Worm (Caenorhabditis elegans) whole organism, L3 larva: Measurements from ENCODE around the gene F55A4.7.
A peak's percentile ranks its signal among the peaks of the same experiment; 100 is the strongest.

ENCODE experiments used
- R02D3.7 ChIP-seq: fragments of 150-350 bp; optimal IDR thresholded peaks from 2 replicates; lab custom pipeline; 2014; ENCODE audit warnings: missing biosample characterization, missing genetic modification characterization
- aly-2 ChIP-seq: fragments of 150-350 bp; optimal IDR thresholded peaks from 2 replicates; lab custom pipeline; 2014; ENCODE audit warnings: missing biosample characterization, missing genetic modification characterization
- ama-1 ChIP-seq: fragments of 150-350 bp; optimal IDR thresholded peaks from 2 replicates; lab custom pipeline; 2018
- ceh-28 ChIP-seq: fragments of 150-350 bp; optimal IDR thresholded peaks from 2 replicates; lab custom pipeline; 2014; ENCODE audit warnings: missing biosample characterization, missing genetic modification reagents, missing genetic modification characterization
- ceh-82 ChIP-seq: fragments of 150-350 bp; optimal IDR thresholded peaks from 2 replicates; lab custom pipeline; 2014; ENCODE audit warnings: missing biosample characterization, missing genetic modification characterization
- daf-12 ChIP-seq: fragments of 150-350 bp; optimal IDR thresholded peaks from 2 replicates; lab custom pipeline; 2014; ENCODE audit warnings: missing biosample characterization, missing genetic modification reagents, missing genetic modification characterization
- egl-27 ChIP-seq: sonication (generic microtip); optimal IDR thresholded peaks from 4 replicates; lab custom pipeline; 2017; ENCODE audit warnings: missing biosample characterization, missing genetic modification reagents, missing genetic modification characterization
- egl-5 ChIP-seq: fragments of 150-350 bp; optimal IDR thresholded peaks from 2 replicates; lab custom pipeline; 2017; ENCODE audit warnings: missing biosample characterization, missing genetic modification reagents, missing genetic modification characterization, inconsistent platforms
- elt-1 ChIP-seq: fragments of 150-350 bp; optimal IDR thresholded peaks from 2 replicates; lab custom pipeline; 2014; ENCODE audit warnings: missing biosample characterization, missing genetic modification characterization
- elt-2 ChIP-seq: sonication (generic microtip); optimal IDR thresholded peaks from 2 replicates; lab custom pipeline; 2016; ENCODE audit warnings: missing genetic modification reagents, mild to moderate bottlenecking, missing genetic modification characterization, missing compliant biosample characterization
- elt-3 ChIP-seq, 3 experiments: fragments of 150-350 bp in 1 of 3; sonication (generic microtip) in 2 of 3; optimal IDR thresholded peaks; 2 replicates in 2 of 3; 4 replicates in 1 of 3; lab custom pipeline; 2014 to 2017; ENCODE audit warnings: missing biosample characterization in 3 of 3, missing genetic modification characterization in 3 of 3
- eor-1 ChIP-seq, 2 experiments: fragments of 150-350 bp; optimal IDR thresholded peaks; 2 replicates each; lab custom pipeline; 2014 to 2018; ENCODE audit warnings: missing biosample characterization in 2 of 2, missing genetic modification characterization in 2 of 2
- fkh-2 ChIP-seq: fragments of 150-350 bp; optimal IDR thresholded peaks from 2 replicates; lab custom pipeline; 2014; ENCODE audit warnings: missing biosample characterization, missing genetic modification reagents, missing genetic modification characterization
- fos-1 ChIP-seq: fragments of 150-350 bp; optimal IDR thresholded peaks from 2 replicates; lab custom pipeline; 2014; ENCODE audit warnings: missing biosample characterization, missing genetic modification characterization
- lin-15B ChIP-seq: fragments of 150-350 bp; optimal IDR thresholded peaks from 2 replicates; lab custom pipeline; 2014; ENCODE audit warnings: missing biosample characterization, missing genetic modification characterization
- lin-39 ChIP-seq: fragments of 150-350 bp; optimal IDR thresholded peaks from 2 replicates; lab custom pipeline; 2018; ENCODE audit warnings: missing biosample characterization, missing genetic modification reagents, missing genetic modification characterization
- mdl-1 ChIP-seq: fragments of 150-350 bp; optimal IDR thresholded peaks from 2 replicates; lab custom pipeline; 2014; ENCODE audit warnings: missing biosample characterization, missing genetic modification characterization
- nfya-1 ChIP-seq: sonication (generic microtip); optimal IDR thresholded peaks from 2 replicates; lab custom pipeline; 2017; ENCODE audit warnings: missing genetic modification characterization, mild to moderate bottlenecking, missing compliant biosample characterization, antibody characterized with exemption, moderate library complexity; ENCODE audit not compliant: insufficient read depth
- nhr-12 ChIP-seq: fragments of 150-350 bp; optimal IDR thresholded peaks from 2 replicates; lab custom pipeline; 2014; ENCODE audit warnings: missing biosample characterization, missing genetic modification characterization
- nhr-23 ChIP-seq: fragments of 150-350 bp; optimal IDR thresholded peaks from 2 replicates; lab custom pipeline; 2014; ENCODE audit warnings: missing biosample characterization, missing genetic modification reagents, missing genetic modification characterization
- nhr-25 ChIP-seq: sonication (generic microtip); optimal IDR thresholded peaks from 2 replicates; lab custom pipeline; 2017; ENCODE audit warnings: missing biosample characterization, missing genetic modification characterization
- nhr-28 ChIP-seq: fragments of 150-350 bp; optimal IDR thresholded peaks from 2 replicates; lab custom pipeline; 2014; ENCODE audit warnings: missing biosample characterization, missing genetic modification characterization
- nhr-43 ChIP-seq: sonication (generic microtip); optimal IDR thresholded peaks from 2 replicates; lab custom pipeline; 2016; ENCODE audit warnings: mild to moderate bottlenecking, missing genetic modification characterization, missing compliant biosample characterization; ENCODE audit not compliant: poor library complexity, severe bottlenecking
- nhr-76 ChIP-seq: fragments of 150-350 bp; sonication (generic microtip); optimal IDR thresholded peaks from 5 replicates; lab custom pipeline; 2014; ENCODE audit warnings: missing biosample characterization, missing genetic modification characterization
- nhr-77 ChIP-seq: fragments of 150-350 bp; optimal IDR thresholded peaks from 2 replicates; lab custom pipeline; 2014; ENCODE audit warnings: missing biosample characterization, missing genetic modification characterization
- pha-4 ChIP-seq: fragments of 150-350 bp; optimal IDR thresholded peaks from 2 replicates; lab custom pipeline; 2014; ENCODE audit warnings: missing biosample characterization, missing genetic modification reagents, missing genetic modification characterization
- pqm-1 ChIP-seq: fragments of 150-350 bp; optimal IDR thresholded peaks from 2 replicates; lab custom pipeline; 2017; ENCODE audit warnings: missing biosample characterization, missing genetic modification characterization, inconsistent platforms
- sea-2 ChIP-seq: fragments of 150-350 bp; sonication (generic microtip); optimal IDR thresholded peaks from 4 replicates; lab custom pipeline; 2014; ENCODE audit warnings: missing biosample characterization, missing genetic modification reagents, missing genetic modification characterization
- skn-1 ChIP-seq: fragments of 150-350 bp; optimal IDR thresholded peaks from 2 replicates; lab custom pipeline; 2014; ENCODE audit warnings: missing biosample characterization, missing genetic modification characterization
- unc-39 ChIP-seq: sonication (generic microtip); optimal IDR thresholded peaks from 4 replicates; lab custom pipeline; 2017; ENCODE audit warnings: missing biosample characterization, missing genetic modification characterization
- unc-62 ChIP-seq: fragments of 150-350 bp; sonication (generic microtip); optimal IDR thresholded peaks from 4 replicates; lab custom pipeline; 2014; ENCODE audit warnings: missing biosample characterization, missing genetic modification reagents, missing genetic modification characterization
- zag-1 ChIP-seq: fragments of 150-350 bp; optimal IDR thresholded peaks from 2 replicates; lab custom pipeline; 2014; ENCODE audit warnings: missing biosample characterization, missing genetic modification characterization

The F55A4.7 gene

ce11 chrX:1038347-1038746 lies at the start of gene F55A4.7:
Gene F55A4.7 (minus strand): TSS chrX:1038447.
- TF ChIP-seq egl-5 (tag; lab: Kevin White, UChicago) (no peak), pha-4 (tag; lab: Kevin White, UChicago) (no peak), nhr-12 (tag; lab: Kevin White, UChicago) (no peak), lin-39 (tag; lab: Kevin White, UChicago) (no peak), elt-2 (no peak), lin-15B (tag; lab: Kevin White, UChicago) (no peak), zag-1 (tag; lab: Kevin White, UChicago) (no peak), aly-2 (tag; lab: Kevin White, UChicago) (no peak), R02D3.7 (no peak)
- TF ChIP-seq, all 47 proteins: peak for 0

- TF ChIP-seq pha-4 (tag; lab: Kevin White, UChicago), result no peak
- no peak for TF ChIP-seq daf-12 (tag; lab: Kevin White, UChicago)
- no peak for TF ChIP-seq elt-3 (tag; optimal IDR thresholded peaks at IDR 0.05; lab: Kevin White, UChicago)
- TF ChIP-seq unc-62 (GFP tag; lab: Kevin White, UChicago), result no peak
- TF ChIP-seq mdl-1 (tag; lab: Kevin White, UChicago), result no peak
- no peak for TF ChIP-seq zag-1 (tag; lab: Kevin White, UChicago)
- TF ChIP-seq skn-1 (tag; lab: Kevin White, UChicago), result no peak
- TF ChIP-seq nhr-25, result no peak
- no peak for TF ChIP-seq elt-2
- no peak for TF ChIP-seq ceh-82 (tag; lab: Kevin White, UChicago)
- no peak for TF ChIP-seq nfya-1 (tag; lab: Kevin White, UChicago)
Observed at ce11 chrX:1088048-1088447, 49.8 kb upstream of the F55A4.7 start, which contains the start of gene rei-2. Gene rei-2 (minus strand): TSS chrX:1088148.

- TF ChIP-seq mdl-1 (tag; lab: Kevin White, UChicago) (no peak), elt-2 (no peak), nhr-43 (tag; lab: Kevin White, UChicago) (no peak), elt-1 (tag; lab: Kevin White, UChicago) (peak; percentile 12), egl-5 (tag; lab: Kevin White, UChicago) (peak; percentile 26), nhr-77 (tag; lab: Kevin White, UChicago) (no peak), eor-1 (tag; optimal IDR thresholded peaks at IDR 0.05; lab: Kevin White, UChicago) (no peak), sea-2 (GFP tag; lab: Kevin White, UChicago) (no peak), pqm-1 (no peak), nfya-1 (tag; lab: Kevin White, UChicago) (peak; percentile 12), nhr-23 (no peak), nhr-76 (tag; lab: Kevin White, UChicago) (no peak), nhr-25 (peak; percentile 64), pha-4 (tag; lab: Kevin White, UChicago) (no peak), fos-1 (tag; lab: Kevin White, UChicago) (no peak)
Observed at ce11 chrX:1086406-1086897, 48.2 kb upstream of the F55A4.7 start.

ce11 chrX:1085000-1085399 lies 46.8 kb upstream of the F55A4.7 start:
- TF ChIP-seq lin-15B (tag; lab: Kevin White, UChicago) (no peak), sea-2 (GFP tag; lab: Kevin White, UChicago) (no peak), nhr-12 (tag; lab: Kevin White, UChicago) (no peak), pqm-1 (no peak), fkh-2 (tag; lab: Kevin White, UChicago) (no peak), ceh-82 (tag; lab: Kevin White, UChicago) (no peak), elt-3 (tag; optimal IDR thresholded peaks at IDR 0.05; lab: Kevin White, UChicago) (no peak)

- no peak for TF ChIP-seq ama-1 (lab: Kevin White, UChicago)
- TF ChIP-seq lin-39 (tag; lab: Kevin White, UChicago), result peak; percentile 28
- no peak for TF ChIP-seq unc-39 (tag; lab: Kevin White, UChicago)
- TF ChIP-seq ceh-28, result peak; percentile 0
- peak; percentile 44 for TF ChIP-seq nfya-1 (tag; lab: Kevin White, UChicago)
Observed at ce11 chrX:1081927-1082326, 43.7 kb upstream of the F55A4.7 start.

ce11 chrX:1080549-1080948 lies 42.3 kb upstream of the F55A4.7 start, which contains the start of gene pfn-3:
Gene pfn-3 (minus strand): TSS chrX:1080649.
- TF ChIP-seq ceh-28 (no peak), nhr-28 (no peak), lin-39 (tag; lab: Kevin White, UChicago) (peak; percentile 1), egl-27 (tag; lab: Kevin White, UChicago) (no peak)
